Fruit fly (Drosophila melanogaster) S2 (cell line): Measurements from ENCODE around the gene Zip89B.

Experiments used
- CG8478 ChIP-seq: fragments of >200 bp; optimal IDR thresholded peaks from 2 replicates; lab custom pipeline; 2018
- CTCF ChIP-seq, 2 experiments: fragments of >200 bp; optimal IDR thresholded peaks; 2 replicates each; lab custom pipeline; 2018

dm6 chr3R:16275329-16275728 lies 30.2 kb upstream of the Zip89B start:
- TF ChIP-seq CG8478 (lab: Kevin White, UChicago) = no peak
- no peak for TF ChIP-seq CTCF (optimal IDR thresholded peaks at IDR 0.05; lab: Kevin White, UChicago)
